Worm (Caenorhabditis elegans) whole organism, midembryonic: ENCODE measurements around the gene nspg-1.
A peak's percentile ranks its signal among the peaks of the same experiment; 100 is the strongest.
"Not testable (repeated sequence)": the region's sequence is repeated elsewhere in the genome, so short reads cannot be mapped to it uniquely, and the experiment has no call there.

Experiments used
- T22C8.4 ChIP-seq: fragments of 200-800 bp; sonication (Bioruptor generic); IDR thresholded peaks from 2 replicates; pipeline ENCODE4 v1.3.6; 2022; ENCODE audit warnings: missing genetic modification characterization, missing compliant biosample characterization
- cog-1 ChIP-seq: sonication (generic microtip); optimal IDR thresholded peaks from 2 replicates; lab custom pipeline; 2016; ENCODE audit warnings: missing genetic modification characterization, missing compliant biosample characterization
- flt-1 ChIP-seq: fragments of 200-800 bp; sonication (Bioruptor generic); IDR thresholded peaks from 2 replicates; pipeline ENCODE4 v1.3.6; 2022; ENCODE audit warnings: missing genetic modification characterization, missing compliant biosample characterization
- klf-2 ChIP-seq: fragments of 200-800 bp; sonication (Bioruptor generic); conservative IDR thresholded peaks from 2 replicates; pipeline ENCODE4 v1.3.6; 2022; ENCODE audit warnings: missing genetic modification reagents, missing genetic modification characterization, missing compliant biosample characterization
- med-1 ChIP-seq: sonication (generic microtip); optimal IDR thresholded peaks from 2 replicates; lab custom pipeline; 2017; ENCODE audit warnings: missing genetic modification characterization, mild to moderate bottlenecking, missing compliant biosample characterization, antibody characterized with exemption, missing genetic modification reagents; ENCODE audit not compliant: insufficient read depth
- ref-1 ChIP-seq: fragments of 200-800 bp; sonication (Bioruptor generic); conservative IDR thresholded peaks from 2 replicates; pipeline ENCODE4 v1.3.6; 2022; ENCODE audit warnings: missing genetic modification reagents, missing genetic modification characterization, missing compliant biosample characterization
- tab-1 ChIP-seq: fragments of 200-800 bp; sonication (Bioruptor generic); IDR thresholded peaks from 2 replicates; pipeline ENCODE4 v1.3.6; 2022; ENCODE audit warnings: missing genetic modification characterization, missing compliant biosample characterization
- ztf-23 ChIP-seq: fragments of 200-800 bp; sonication (Bioruptor generic); IDR thresholded peaks from 2 replicates; pipeline ENCODE4 v1.3.6; 2022; ENCODE audit warnings: missing genetic modification reagents, missing genetic modification characterization, missing compliant biosample characterization
- ztf-29 ChIP-seq: fragments of 200-800 bp; sonication (Bioruptor generic); IDR thresholded peaks from 2 replicates; pipeline ENCODE4 v1.3.6; 2022; ENCODE audit warnings: missing genetic modification reagents, missing genetic modification characterization, missing compliant biosample characterization

nspg-1 gene

ce11 chrV:12876708-12877107, 8.8 kb upstream of the nspg-1 start:
- TF ChIP-seq med-1 (GFP tag; lab: Kevin White, UChicago): no peak
- TF ChIP-seq ztf-23 (GFP tag; lab: Robert Waterston, UW): no peak
- TF ChIP-seq tab-1: no peak
- TF ChIP-seq cog-1 (tag; lab: Kevin White, UChicago): no peak
- no peak for TF ChIP-seq klf-2
- no peak for TF ChIP-seq flt-1

- TF ChIP-seq T22C8.4 (GFP tag; lab: Robert Waterston, UW) (no peak), med-1 (GFP tag; lab: Kevin White, UChicago) (no peak), cog-1 (tag; lab: Kevin White, UChicago) (no peak), ztf-23 (GFP tag; lab: Robert Waterston, UW) (no peak)
Observed at ce11 chrV:12875850-12876249, 8.0 kb upstream of the nspg-1 start.

- TF ChIP-seq cog-1 (tag; lab: Kevin White, UChicago) (no peak), ztf-29 (no peak), flt-1 (no peak), tab-1 (no peak), ztf-23 (GFP tag; lab: Robert Waterston, UW) (no peak), klf-2 (no peak), med-1 (GFP tag; lab: Kevin White, UChicago) (no peak), ref-1 (GFP tag; lab: Robert Waterston, UW) (no peak), T22C8.4 (GFP tag; lab: Robert Waterston, UW) (no peak)
Observed at ce11 chrV:12871753-12872152, 3.9 kb upstream of the nspg-1 start, which contains the start of gene bus-19. Gene bus-19, plus strand, starts transcription at chrV:12872053.

- TF ChIP-seq ref-1 (GFP tag; lab: Robert Waterston, UW): no peak
- no peak for TF ChIP-seq ztf-29
- TF ChIP-seq flt-1: no peak
- TF ChIP-seq T22C8.4 (GFP tag; lab: Robert Waterston, UW): no peak
- TF ChIP-seq tab-1: no peak
- no peak for TF ChIP-seq cog-1 (tag; lab: Kevin White, UChicago)
- TF ChIP-seq med-1 (GFP tag; lab: Kevin White, UChicago): no peak
- TF ChIP-seq ztf-23 (GFP tag; lab: Robert Waterston, UW): no peak
- no peak for TF ChIP-seq klf-2
Observed at ce11 chrV:12870740-12871139, 2.8 kb upstream of the nspg-1 start.

- no peak for TF ChIP-seq ztf-29
- TF ChIP-seq klf-2: peak; percentile 67; the same call in 1 of the 2 replicates
- TF ChIP-seq med-1 (GFP tag; lab: Kevin White, UChicago): no peak
- TF ChIP-seq T22C8.4 (GFP tag; lab: Robert Waterston, UW): peak; percentile 23; the same call in 1 of the 2 replicates
- peak; percentile 77 for TF ChIP-seq cog-1 (tag; lab: Kevin White, UChicago)
- no peak for TF ChIP-seq tab-1
- peak; percentile 87 for TF ChIP-seq ztf-23 (GFP tag; lab: Robert Waterston, UW)
- no peak for TF ChIP-seq ref-1 (GFP tag; lab: Robert Waterston, UW)
- peak; percentile 85 for TF ChIP-seq flt-1
Observed at ce11 chrV:12869948-12870347, 2.1 kb upstream of the nspg-1 start, which contains the start of gene T07F10.3. Gene T07F10.3, minus strand, starts transcription at chrV:12870045.

- TF ChIP-seq med-1 (GFP tag; lab: Kevin White, UChicago); tab-1; ztf-23 (GFP tag; lab: Robert Waterston, UW): not testable (repeated sequence)
Observed at ce11 chrV:12865615-12866014, 2.3 kb downstream of the nspg-1 start, which contains the start of gene T07F10.5. Gene T07F10.5, plus strand, starts transcription at chrV:12865915.

ce11 chrV:12859144-12859543, 8.8 kb downstream of the nspg-1 start, which contains the start of gene anp-1:
Gene anp-1, plus strand, starts transcription at chrV:12859444.
- no peak for TF ChIP-seq tab-1

ce11 chrV:12854766-12855165, 13.1 kb downstream of the nspg-1 start, which contains the start of gene C44H9.7:
Gene C44H9.7, minus strand, starts transcription at chrV:12854866.
- TF ChIP-seq T22C8.4 (GFP tag; lab: Robert Waterston, UW): no peak
- TF ChIP-seq med-1 (GFP tag; lab: Kevin White, UChicago): no peak
- no peak for TF ChIP-seq flt-1
- TF ChIP-seq cog-1 (tag; lab: Kevin White, UChicago): no peak
- TF ChIP-seq ref-1 (GFP tag; lab: Robert Waterston, UW): no peak
- TF ChIP-seq ztf-23 (GFP tag; lab: Robert Waterston, UW): no peak
- no peak for TF ChIP-seq ztf-29
- no peak for TF ChIP-seq klf-2

- TF ChIP-seq ref-1 (GFP tag; lab: Robert Waterston, UW): no peak
- no peak for TF ChIP-seq cog-1 (tag; lab: Kevin White, UChicago)
- TF ChIP-seq med-1 (GFP tag; lab: Kevin White, UChicago): no peak
- TF ChIP-seq flt-1: no peak
- no peak for TF ChIP-seq tab-1
- TF ChIP-seq T22C8.4 (GFP tag; lab: Robert Waterston, UW): no peak
- no peak for TF ChIP-seq ztf-29
- TF ChIP-seq klf-2: no peak
- no peak for TF ChIP-seq ztf-23 (GFP tag; lab: Robert Waterston, UW)
Observed at ce11 chrV:12852355-12852754, 15.5 kb downstream of the nspg-1 start.

ce11 chrV:12849736-12850135, 18.2 kb downstream of the nspg-1 start, which contains the start of gene C44H9.5:
Gene C44H9.5, minus strand, starts transcription at chrV:12849864.
- TF ChIP-seq T22C8.4 (GFP tag; lab: Robert Waterston, UW) (no peak), flt-1 (no peak), tab-1 (no peak), cog-1 (tag; lab: Kevin White, UChicago) (no peak), med-1 (GFP tag; lab: Kevin White, UChicago) (no peak), klf-2 (no peak), ztf-23 (GFP tag; lab: Robert Waterston, UW) (no peak), ref-1 (GFP tag; lab: Robert Waterston, UW) (no peak), ztf-29 (no peak)
